Fruit fly (Drosophila melanogaster): ENCODE data around the gene NimC1.

The NimC1 gene

dm6 chr2L:13923984-13924383 is 52.6 kb downstream of the NimC1 start:
- no peak for TF ChIP-seq Hr83 (GFP tag; optimal IDR thresholded peaks at IDR 0.05; ENCODE audit: poor library complexity, severe bottlenecking)
- TF ChIP-seq woc (GFP tag; optimal IDR thresholded peaks at IDR 0.05) = peak; percentile 29

- TF ChIP-seq Mio (GFP tag; optimal IDR thresholded peaks at IDR 0.05) = no peak
- TF ChIP-seq Hr83 (GFP tag; optimal IDR thresholded peaks at IDR 0.05; ENCODE audit: poor library complexity, severe bottlenecking) = no peak
Measured at dm6 chr2L:13923453-13923852, 53.1 kb downstream of the NimC1 start, which contains the start of gene Vajk1. Gene Vajk1 (minus strand): TSS chr2L:13923553.
